Worm (Caenorhabditis elegans) whole organism, L4/young adult: ENCODE measurements around the gene C01G6.9.

Source experiments
- W03F9.2 ChIP-seq: fragments of 150-350 bp; optimal IDR thresholded peaks from 2 replicates; lab custom pipeline; 2014; ENCODE audit warnings: missing biosample characterization, missing genetic modification characterization
- him-1 ChIP-seq: sonication (generic microtip); optimal IDR thresholded peaks from 2 replicates; lab custom pipeline; 2016; ENCODE audit warnings: missing genotype, missing genetic modification reagents, missing genetic modification characterization, missing compliant biosample characterization

DNA sequence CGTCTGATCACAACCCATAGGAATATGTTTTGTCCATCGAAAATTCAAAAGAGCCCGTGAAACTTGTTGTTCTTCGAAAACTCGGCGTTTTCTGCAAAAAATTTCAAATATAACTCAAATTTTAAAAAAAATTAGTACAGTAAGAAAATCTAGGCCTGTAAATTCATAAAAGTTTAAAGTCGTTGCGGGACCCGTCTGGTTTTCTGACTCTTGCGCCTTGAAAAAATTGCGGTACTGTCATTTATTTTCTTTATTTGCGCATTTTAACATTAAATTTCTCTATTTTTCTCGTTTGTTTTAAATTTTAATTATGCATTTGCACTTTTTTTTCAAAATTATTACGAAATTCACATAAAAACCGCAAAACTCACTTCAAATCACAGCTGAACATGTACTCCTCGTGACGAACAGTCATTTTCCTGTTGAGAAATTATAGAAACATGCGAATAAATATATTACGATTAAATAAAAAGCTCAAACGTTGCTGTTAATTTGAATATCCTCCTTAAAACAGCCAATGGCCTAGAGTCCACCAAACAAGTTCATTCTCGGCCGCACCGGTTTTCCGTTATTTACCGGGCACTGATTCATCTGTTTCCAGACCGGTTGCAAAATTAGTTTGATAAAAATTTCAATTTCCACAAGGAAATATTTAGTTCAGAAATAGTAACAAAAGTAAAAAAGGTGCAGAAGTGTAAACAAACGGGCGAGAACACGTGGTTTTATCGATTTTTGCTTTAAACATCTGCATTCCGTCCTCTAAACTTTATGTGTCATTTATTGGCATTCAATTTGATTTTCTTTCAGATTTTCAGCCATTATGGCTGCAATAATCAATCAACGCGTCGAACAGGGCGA, 23.7 kb upstream of the C01G6.9 start, which contains the start of the genes csa-1 and wdfy-2:
- TF ChIP-seq him-1 (tag; lab: Kevin White, UChicago) (no peak), W03F9.2 (tag; lab: Kevin White, UChicago) (no peak)
